Fruit fly (Drosophila melanogaster) whole organism, adult: Measurements from ENCODE around the gene Gr85a.

ENCODE experiments used
- CG14711 ChIP-seq: fragments of 200-800 bp; sonication (Bioruptor generic); optimal IDR thresholded peaks from 2 replicates; lab custom pipeline; 2018; ENCODE audit warnings: missing biosample characterization, mild to moderate bottlenecking, missing genetic modification characterization, moderate library complexity
- CG33017 ChIP-seq: fragments of 200-800 bp; sonication (Bioruptor generic); optimal IDR thresholded peaks from 2 replicates; lab custom pipeline; 2018; ENCODE audit warnings: missing biosample characterization, mild to moderate bottlenecking, missing genetic modification characterization, moderate library complexity
- Crg-1 ChIP-seq: fragments of 200-800 bp; sonication (Bioruptor generic); optimal IDR thresholded peaks from 2 replicates; lab custom pipeline; 2016; ENCODE audit warnings: missing biosample characterization, missing genetic modification characterization
- bab1 ChIP-seq: fragments of 200-800 bp; sonication (Bioruptor generic); optimal IDR thresholded peaks from 3 replicates; lab custom pipeline; 2019; ENCODE audit warnings: missing biosample characterization, mild to moderate bottlenecking, missing genetic modification characterization, moderate library complexity
- cnc ChIP-seq, 2 experiments: fragments of >200 bp; optimal IDR thresholded peaks; 2 replicates each; lab custom pipeline; 2017
- kay ChIP-seq: fragments of 200-800 bp; sonication (Bioruptor generic); peaks from one replicate; lab custom pipeline; 2016; ENCODE audit warnings: missing biosample characterization, missing genetic modification characterization, borderline replicate concordance
- ovo ChIP-seq: fragments of 200-800 bp; sonication (Bioruptor generic); optimal IDR thresholded peaks from 2 replicates; lab custom pipeline; 2016; ENCODE audit warnings: missing biosample characterization, missing genetic modification characterization
- tj ChIP-seq: fragments of 200-800 bp; sonication (Bioruptor generic); optimal IDR thresholded peaks from 3 replicates; lab custom pipeline; 2017; ENCODE audit warnings: missing biosample characterization, mild to moderate bottlenecking, missing genetic modification characterization, moderate library complexity
- toe ChIP-seq: fragments of 200-800 bp; sonication (Bioruptor generic); optimal IDR thresholded peaks from 2 replicates; lab custom pipeline; 2016; ENCODE audit warnings: missing biosample characterization, missing genetic modification characterization

DNA sequence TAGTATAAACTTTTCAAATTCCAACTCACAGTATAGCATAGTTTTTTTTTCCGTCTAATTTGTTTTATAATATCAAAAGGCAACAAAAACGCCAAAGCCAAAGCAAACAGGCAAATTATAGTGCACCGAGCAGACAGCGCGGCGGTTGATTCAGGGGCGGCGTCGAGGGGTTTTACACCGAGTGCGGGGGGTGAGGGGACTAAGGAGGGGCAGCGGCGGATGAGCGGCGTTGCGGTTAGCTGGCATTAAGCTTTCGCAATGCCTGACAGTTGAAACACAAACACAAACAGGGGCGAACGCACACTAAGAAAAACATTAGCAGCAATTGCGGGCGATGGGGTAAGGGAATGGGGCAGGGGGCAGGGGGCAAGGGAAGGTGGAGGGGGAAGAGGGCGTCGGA lies 50.1 kb downstream of the Gr85a start:
- TF ChIP-seq toe (no peak), ovo (GFP tag; lab: Kevin White, UChicago) (peak; percentile 15), CG14711 (tag; lab: Kevin White, UChicago) (no peak), kay (no peak), tj (no peak), Crg-1 (GFP tag; lab: Kevin White, UChicago) (no peak), CG33017 (tag; lab: Kevin White, UChicago) (peak; percentile 16), cnc (optimal IDR thresholded peaks at IDR 0.05; lab: Kevin White, UChicago) (no peak), bab1 (GFP tag; lab: Kevin White, UChicago) (no peak)
